Fruit fly (Drosophila melanogaster) S2 (cell line): ENCODE measurements around the gene mtSSB.

Experiments
- CG8478 ChIP-seq: fragments of >200 bp; optimal IDR thresholded peaks from 2 replicates; lab custom pipeline; 2018
- CTCF ChIP-seq, 2 experiments: fragments of >200 bp; optimal IDR thresholded peaks; 2 replicates each; lab custom pipeline; 2018

The mtSSB gene

dm6 chr3R:16220050-16220670 is 15.1 kb upstream of the mtSSB start:
- TF ChIP-seq CTCF (optimal IDR thresholded peaks at IDR 0.05; lab: Kevin White, UChicago): no peak
- no peak for TF ChIP-seq CG8478

dm6 chr3R:16218251-16219030 is 13.4 kb upstream of the mtSSB start:
- no peak for TF ChIP-seq CTCF (optimal IDR thresholded peaks at IDR 0.05; lab: Kevin White, UChicago)
- no peak for TF ChIP-seq CG8478

dm6 chr3R:16217368-16217767 is 12.3 kb upstream of the mtSSB start:
- no peak for TF ChIP-seq CG8478
- no peak for TF ChIP-seq CTCF (optimal IDR thresholded peaks at IDR 0.05; lab: Kevin White, UChicago)

dm6 chr3R:16215319-16215701 is 10.3 kb upstream of the mtSSB start:
- TF ChIP-seq CG8478 (no peak), CTCF (optimal IDR thresholded peaks at IDR 0.05; lab: Kevin White, UChicago) (no peak)

dm6 chr3R:16214474-16215318 is 9.6 kb upstream of the mtSSB start:
- TF ChIP-seq CG8478 (no peak), CTCF (optimal IDR thresholded peaks at IDR 0.05; lab: Kevin White, UChicago) (no peak)

dm6 chr3R:16213792-16214473 is 8.9 kb upstream of the mtSSB start:
- TF ChIP-seq CG8478 (no peak), CTCF (optimal IDR thresholded peaks at IDR 0.05; lab: Kevin White, UChicago) (no peak)

- TF ChIP-seq CTCF (optimal IDR thresholded peaks at IDR 0.05; lab: Kevin White, UChicago) (no peak), CG8478 (no peak)
These were observed 8.0 kb upstream of the mtSSB start for dm6 chr3R:16212859-16213708.

dm6 chr3R:16211883-16212540 is 7.0 kb upstream of the mtSSB start:
- TF ChIP-seq CG8478 (no peak), CTCF (optimal IDR thresholded peaks at IDR 0.05; lab: Kevin White, UChicago) (no peak)

dm6 chr3R:16210808-16211578 is 5.9 kb upstream of the mtSSB start:
- TF ChIP-seq CTCF (optimal IDR thresholded peaks at IDR 0.05; lab: Kevin White, UChicago) (no peak), CG8478 (no peak)

- TF ChIP-seq CG8478 (no peak), CTCF (optimal IDR thresholded peaks at IDR 0.05; lab: Kevin White, UChicago) (no peak)
These were observed 4.9 kb upstream of the mtSSB start for dm6 chr3R:16209714-16210553.

- TF ChIP-seq CG8478 (no peak), CTCF (optimal IDR thresholded peaks at IDR 0.05; lab: Kevin White, UChicago) (no peak)
These were observed 4.1 kb upstream of the mtSSB start for dm6 chr3R:16208924-16209713.
